Worm (Caenorhabditis elegans) whole organism, early embryonic: ENCODE data around the gene B0198.3.

ENCODE experiments used
- B0310.2 ChIP-seq: sonication (generic microtip); optimal IDR thresholded peaks from 2 replicates; lab custom pipeline; 2016; ENCODE audit warnings: mild to moderate bottlenecking, missing genetic modification characterization, missing compliant biosample characterization
- F13C5.2 ChIP-seq: sonication (generic microtip); optimal IDR thresholded peaks from 2 replicates; lab custom pipeline; 2017; ENCODE audit warnings: mild to moderate bottlenecking, missing genetic modification characterization, inconsistent platforms, missing compliant biosample characterization
- ets-7 ChIP-seq: sonication (generic microtip); optimal IDR thresholded peaks from 2 replicates; lab custom pipeline; 2016; ENCODE audit warnings: missing genotype, missing genetic modification characterization, missing compliant biosample characterization
- pes-1 ChIP-seq: fragments of 200-800 bp; sonication (Bioruptor generic); IDR thresholded peaks from 2 replicates; pipeline ENCODE4 v1.3.6; 2022; ENCODE audit warnings: missing genetic modification reagents, missing genetic modification characterization, missing compliant biosample characterization
- sea-1 ChIP-seq: fragments of 200-800 bp; sonication (Bioruptor generic); conservative IDR thresholded peaks from 2 replicates; pipeline ENCODE4 v1.3.6; 2022; ENCODE audit warnings: missing genetic modification characterization, missing compliant biosample characterization

- TF ChIP-seq B0310.2 (tag; lab: Kevin White, UChicago) (no peak), ets-7 (tag; lab: Kevin White, UChicago) (no peak), pes-1 (GFP tag; lab: Robert Waterston, UW) (no peak), sea-1 (no peak), F13C5.2 (tag; lab: Kevin White, UChicago) (no peak)
Measured at ce11 chrX:12001600-12001999, 55.3 kb downstream of the B0198.3 start.
